Fruit fly (Drosophila melanogaster): ENCODE data around the gene CG43439.
A peak's percentile ranks its signal among the peaks of the same experiment; 100 is the strongest.

The CG43439 gene

DNA sequence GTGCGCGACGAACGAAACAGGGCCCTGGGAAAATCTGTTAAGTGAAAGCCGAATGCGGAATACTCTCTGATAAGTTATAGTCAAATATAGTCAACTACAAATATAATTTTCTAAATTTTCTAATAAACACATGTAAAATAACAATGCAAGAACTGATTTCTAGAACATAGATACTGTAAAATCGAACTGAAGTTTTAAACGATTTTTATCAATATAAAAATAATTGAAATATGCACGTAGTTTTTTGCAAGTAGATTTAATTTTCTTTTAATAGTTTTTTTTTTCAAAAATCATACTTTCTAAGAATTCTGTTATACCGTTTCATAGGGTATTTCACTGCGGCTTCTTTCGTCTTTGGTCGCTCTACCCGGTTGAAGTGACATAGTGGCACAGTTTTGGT is 24.0 kb upstream of the CG43439 start:
- no peak for TF ChIP-seq CG10348 (GFP tag; IDR thresholded peaks at IDR 0.05)
- TF ChIP-seq CG4496 (GFP tag; IDR thresholded peaks at IDR 0.05) = 0 out of 3 replicates have a peak, but pooled peaks have one; percentile 30
- TF ChIP-seq CG17806 (tag; optimal IDR thresholded peaks at IDR 0.05) = peak; percentile 65
- TF ChIP-seq Pif1B (GFP tag; optimal IDR thresholded peaks at IDR 0.05) = no peak
- TF ChIP-seq fd96Ca (GFP tag; IDR thresholded peaks at IDR 0.05) = no peak
- no peak for TF ChIP-seq CG13204 (GFP tag; optimal IDR thresholded peaks at IDR 0.05)
- no peak for TF ChIP-seq EcR (GFP tag; optimal IDR thresholded peaks at IDR 0.05)
- peak; percentile 44 for TF ChIP-seq Pif1A (GFP tag; optimal IDR thresholded peaks at IDR 0.05)
- peak; percentile 78 for TF ChIP-seq CG8159 (tag; optimal IDR thresholded peaks at IDR 0.05)
- peak; percentile 33 for TF ChIP-seq CG34367 (tag; optimal IDR thresholded peaks at IDR 0.05)
- no peak for TF ChIP-seq gl (tag; optimal IDR thresholded peaks at IDR 0.05)
- peak; percentile 70 for TF ChIP-seq CG15710 (tag; optimal IDR thresholded peaks at IDR 0.05)
- TF ChIP-seq Snoo (tag; optimal IDR thresholded peaks at IDR 0.05) = peak; percentile 16
- TF ChIP-seq rn (GFP tag; IDR thresholded peaks at IDR 0.05) = no peak
- 0 out of 2 replicates have a peak, but pooled peaks have one; percentile 36 for TF ChIP-seq CG32121 (GFP tag; IDR thresholded peaks at IDR 0.05)
- 0 out of 2 replicates have a peak, but pooled peaks have one; percentile 16 for TF ChIP-seq CG12605 (GFP tag; IDR thresholded peaks at IDR 0.05)
- TF ChIP-seq CG9948 (tag; optimal IDR thresholded peaks at IDR 0.05) = peak; percentile 73
- peak; percentile 29 for TF ChIP-seq CG8301 (tag; optimal IDR thresholded peaks at IDR 0.05)
- no peak for TF ChIP-seq Ets98B (GFP tag; IDR thresholded peaks at IDR 0.05)
- TF ChIP-seq D1 (tag; optimal IDR thresholded peaks at IDR 0.05) = no peak
- peak; percentile 52 for TF ChIP-seq CG14655 (GFP tag; optimal IDR thresholded peaks at IDR 0.05)

DNA sequence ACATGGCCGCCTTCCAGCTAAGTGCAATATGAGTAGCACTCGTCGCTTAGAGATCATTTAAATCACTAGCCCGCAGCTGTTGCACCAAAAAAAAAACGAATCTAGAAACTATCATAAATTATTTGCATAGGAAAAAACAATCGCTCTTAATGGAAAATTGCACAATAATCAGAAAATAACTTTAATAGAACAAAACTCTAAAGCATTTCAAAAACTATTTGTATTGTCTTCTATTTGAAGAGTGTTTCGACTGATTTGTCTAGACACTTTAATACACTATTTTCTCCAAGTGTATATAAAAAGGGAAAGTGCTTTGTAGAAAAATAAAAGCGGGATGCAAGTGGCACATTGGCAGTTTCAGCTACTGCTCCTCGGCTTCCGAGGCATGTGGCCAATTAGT is 22.0 kb upstream of the CG43439 start:
- peak; percentile 19 for TF ChIP-seq CG14655 (GFP tag; optimal IDR thresholded peaks at IDR 0.05)
- no peak for TF ChIP-seq rn (GFP tag; IDR thresholded peaks at IDR 0.05)

DNA sequence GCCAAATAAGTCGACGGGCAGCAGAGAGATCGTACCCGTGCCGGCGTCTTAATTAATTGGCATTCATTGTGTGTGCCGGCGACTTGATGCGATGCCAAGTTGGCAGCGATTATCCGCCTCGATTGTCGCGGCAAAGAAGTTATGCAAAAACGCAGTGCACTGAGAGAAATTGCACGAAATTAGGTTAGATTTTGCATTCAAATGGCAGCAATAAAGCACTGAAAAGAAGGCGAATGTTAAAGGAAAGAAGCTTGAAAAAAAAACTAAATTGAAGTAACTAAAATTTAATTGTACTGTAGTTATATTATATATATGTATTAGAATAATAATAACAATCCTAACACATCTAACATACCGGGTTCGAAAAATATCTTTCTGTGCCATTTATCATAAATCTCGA is 18.7 kb upstream of the CG43439 start:
- TF ChIP-seq CG34367 (tag; optimal IDR thresholded peaks at IDR 0.05) (no peak), CG8159 (tag; optimal IDR thresholded peaks at IDR 0.05) (no peak), Pif1B (GFP tag; optimal IDR thresholded peaks at IDR 0.05) (no peak), rn (GFP tag; IDR thresholded peaks at IDR 0.05) (peak; percentile 64; the same call in 1 of the 2 replicates), CG14655 (GFP tag; optimal IDR thresholded peaks at IDR 0.05) (peak; percentile 35), CG32121 (GFP tag; IDR thresholded peaks at IDR 0.05) (peak; percentile 35; the same call in 1 of the 2 replicates)

DNA sequence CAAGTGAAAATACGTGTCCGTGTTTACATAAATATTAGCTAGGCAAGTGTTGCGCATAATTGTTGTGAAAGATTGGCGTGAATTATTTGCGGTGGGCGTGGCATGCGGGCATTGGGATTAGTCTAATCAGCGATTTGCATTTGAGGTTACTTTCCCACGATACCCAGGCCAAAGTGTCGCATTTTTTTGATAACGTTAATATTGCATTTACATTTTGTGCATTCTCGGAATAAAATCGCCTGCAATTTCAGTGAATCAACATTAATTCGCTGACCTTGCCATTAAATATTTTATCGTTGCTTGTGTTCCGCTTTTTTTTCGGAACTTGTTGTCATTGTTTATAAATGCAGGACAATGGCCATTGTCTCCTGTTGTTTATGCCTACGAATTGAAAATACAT is 18.0 kb upstream of the CG43439 start:
- no peak for TF ChIP-seq EcR (GFP tag; optimal IDR thresholded peaks at IDR 0.05)
- TF ChIP-seq CG8159 (tag; optimal IDR thresholded peaks at IDR 0.05) = no peak

DNA sequence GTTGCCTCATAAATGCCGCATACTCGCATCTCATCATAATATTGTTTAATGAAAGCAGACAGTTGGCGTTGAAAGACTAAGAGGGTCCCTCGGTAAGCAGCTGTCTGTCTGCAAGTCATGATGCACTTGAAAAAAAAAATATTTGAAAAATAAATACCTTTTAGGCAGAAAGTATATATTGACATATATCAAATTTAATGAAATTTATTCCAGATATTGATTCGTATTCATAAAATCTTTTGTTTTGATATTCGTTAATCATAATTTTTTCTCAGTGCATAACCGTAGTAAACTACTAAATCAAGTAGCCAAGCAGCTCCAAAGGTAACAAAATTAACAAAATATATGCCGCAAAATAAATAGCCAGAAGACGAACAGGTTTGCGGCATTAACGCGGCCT is 17.5 kb upstream of the CG43439 start:
- TF ChIP-seq CG32121 (GFP tag; IDR thresholded peaks at IDR 0.05) = peak; percentile 70
- 0 out of 2 replicates have a peak, but pooled peaks have one; percentile 10 for TF ChIP-seq CG12605 (GFP tag; IDR thresholded peaks at IDR 0.05)
- TF ChIP-seq CG4496 (GFP tag; IDR thresholded peaks at IDR 0.05) = no peak
- peak; percentile 20 for TF ChIP-seq CG8159 (tag; optimal IDR thresholded peaks at IDR 0.05)

DNA sequence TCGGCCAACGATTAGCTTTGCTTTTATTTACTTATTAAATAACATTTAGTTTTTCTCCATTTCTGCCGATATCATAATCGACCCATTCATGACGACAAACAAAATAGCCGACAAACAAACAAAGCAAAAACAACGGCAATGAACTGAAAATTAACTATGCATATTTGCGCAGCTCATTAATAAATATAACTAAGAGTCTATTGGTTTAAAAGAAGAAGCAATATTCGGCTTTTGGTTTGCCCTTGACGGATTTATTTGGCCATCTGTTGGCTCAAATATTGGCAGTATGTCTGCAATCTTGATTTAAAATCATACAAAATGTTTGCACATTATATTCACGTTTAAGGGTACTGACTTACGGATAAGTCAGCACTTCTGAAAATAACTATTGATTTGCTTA is 15.6 kb upstream of the CG43439 start:
- TF ChIP-seq Snoo (tag; optimal IDR thresholded peaks at IDR 0.05) = no peak
- TF ChIP-seq gl (tag; optimal IDR thresholded peaks at IDR 0.05) = no peak

DNA sequence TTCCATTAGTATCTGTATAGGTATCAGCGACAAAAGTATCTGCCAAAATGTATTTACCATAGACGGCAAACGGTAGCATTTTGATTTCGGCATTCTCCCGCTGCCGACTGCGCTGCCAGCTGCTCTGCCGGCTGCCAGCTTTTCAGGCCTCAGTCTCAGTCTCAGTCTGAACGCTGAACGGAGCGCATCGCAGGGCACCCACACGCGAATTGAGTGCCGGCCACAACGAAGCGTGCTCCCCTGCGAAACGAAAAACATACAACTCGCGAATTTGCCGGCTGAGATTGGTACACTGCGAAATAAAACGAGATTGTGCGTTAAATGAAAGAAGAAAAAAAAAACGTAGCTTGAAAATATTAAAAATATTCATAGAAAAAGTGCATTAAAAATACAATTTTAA is 14.3 kb upstream of the CG43439 start, which contains the start of gene Mp:
TSS of gene Mp (plus strand) at position 152 of the 400 bp plus-strand sequence.
- no peak for TF ChIP-seq CG13204 (GFP tag; optimal IDR thresholded peaks at IDR 0.05)
- TF ChIP-seq CG14655 (GFP tag; optimal IDR thresholded peaks at IDR 0.05) = no peak
- TF ChIP-seq Ets98B (GFP tag; IDR thresholded peaks at IDR 0.05) = 0 out of 2 replicates have a peak, but pooled peaks have one; percentile 15
- no peak for TF ChIP-seq CG4496 (GFP tag; IDR thresholded peaks at IDR 0.05)
- TF ChIP-seq CG10348 (GFP tag; IDR thresholded peaks at IDR 0.05) = no peak
- no peak for TF ChIP-seq CG34367 (tag; optimal IDR thresholded peaks at IDR 0.05)
- no peak for TF ChIP-seq EcR (GFP tag; optimal IDR thresholded peaks at IDR 0.05)
- no peak for TF ChIP-seq CG15710 (tag; optimal IDR thresholded peaks at IDR 0.05)
- no peak for TF ChIP-seq rn (GFP tag; IDR thresholded peaks at IDR 0.05)
- peak; percentile 16; the same call in 1 of the 2 replicates for TF ChIP-seq CG32121 (GFP tag; IDR thresholded peaks at IDR 0.05)
- TF ChIP-seq CG17806 (tag; optimal IDR thresholded peaks at IDR 0.05) = no peak
- TF ChIP-seq CG12605 (GFP tag; IDR thresholded peaks at IDR 0.05) = peak; percentile 33; the same call in 1 of the 2 replicates
- TF ChIP-seq CG8159 (tag; optimal IDR thresholded peaks at IDR 0.05) = no peak
- no peak for TF ChIP-seq gl (tag; optimal IDR thresholded peaks at IDR 0.05)
- no peak for TF ChIP-seq Snoo (tag; optimal IDR thresholded peaks at IDR 0.05)
- TF ChIP-seq CG9948 (tag; optimal IDR thresholded peaks at IDR 0.05) = no peak
- no peak for TF ChIP-seq fd96Ca (GFP tag; IDR thresholded peaks at IDR 0.05)

DNA sequence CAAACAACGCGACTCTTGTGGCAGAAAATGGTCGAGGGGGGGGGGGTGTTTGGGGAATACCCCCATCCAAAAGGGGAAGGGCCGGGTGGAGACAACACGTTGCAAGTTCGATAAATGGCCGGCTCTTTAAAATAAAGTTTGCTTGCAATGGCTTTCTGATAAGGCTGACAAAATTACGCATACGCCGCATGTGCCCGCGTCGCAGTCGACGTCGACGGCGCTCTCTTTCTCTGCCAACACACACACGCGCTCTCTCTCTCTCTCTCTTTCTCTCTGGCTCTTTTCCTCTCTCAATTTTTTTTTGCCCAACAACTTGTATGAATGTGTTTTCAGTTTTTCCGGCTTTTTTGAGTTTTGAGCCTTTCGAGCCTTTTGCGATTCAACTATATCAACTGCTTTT is 13.0 kb upstream of the CG43439 start:
- no peak for TF ChIP-seq Pif1A (GFP tag; optimal IDR thresholded peaks at IDR 0.05)
- TF ChIP-seq CG34367 (tag; optimal IDR thresholded peaks at IDR 0.05) = no peak
- TF ChIP-seq CG12605 (GFP tag; IDR thresholded peaks at IDR 0.05) = peak; percentile 68; the same call in 1 of the 2 replicates
- no peak for TF ChIP-seq gl (tag; optimal IDR thresholded peaks at IDR 0.05)
- TF ChIP-seq CG9948 (tag; optimal IDR thresholded peaks at IDR 0.05) = no peak
